Fruit fly (Drosophila melanogaster) whole organism, embryonic: Measurements from ENCODE around the gene tutl.
A peak's percentile ranks its signal among the peaks of the same experiment; 100 is the strongest.

Experiments used
- CG10147 ChIP-seq: fragments of 200-800 bp; sonication (Bioruptor generic); optimal IDR thresholded peaks from 2 replicates; lab custom pipeline; 2019; ENCODE audit warnings: missing biosample characterization, mild to moderate bottlenecking, missing genetic modification characterization, moderate library complexity
- CG12659 ChIP-seq: fragments of 200-800 bp; sonication (Bioruptor generic); optimal IDR thresholded peaks from 3 replicates; lab custom pipeline; 2017; ENCODE audit warnings: mild to moderate bottlenecking, missing biosample characterization, missing genetic modification reagents, missing genetic modification characterization
- CG15696 ChIP-seq: fragments of 200-800 bp; sonication (Bioruptor generic); optimal IDR thresholded peaks from 2 replicates; lab custom pipeline; 2019; ENCODE audit warnings: missing biosample characterization, mild to moderate bottlenecking, missing genetic modification characterization, moderate library complexity
- CG18011 ChIP-seq: fragments of 200-800 bp; sonication (Bioruptor generic); optimal IDR thresholded peaks from 2 replicates; lab custom pipeline; 2017; ENCODE audit warnings: missing biosample characterization, missing genetic modification characterization, mild to moderate bottlenecking, moderate library complexity, missing genotype
- CG18764 ChIP-seq: fragments of 200-800 bp; sonication (Bioruptor generic); optimal IDR thresholded peaks from 3 replicates; lab custom pipeline; 2016; ENCODE audit warnings: missing biosample characterization, missing genetic modification characterization
- CG3163 ChIP-seq: fragments of 200-800 bp; sonication (Bioruptor generic); optimal IDR thresholded peaks from 3 replicates; lab custom pipeline; 2016; ENCODE audit warnings: missing biosample characterization, missing genetic modification characterization
- CG32767 ChIP-seq: fragments of 200-800 bp; sonication (Bioruptor generic); IDR thresholded peaks from 2 replicates; pipeline ENCODE4 v1.3.6; 2022; ENCODE audit warnings: missing biosample characterization, missing genetic modification characterization
- CG33557 ChIP-seq: fragments of 200-800 bp; sonication (Bioruptor generic); optimal IDR thresholded peaks from 2 replicates; lab custom pipeline; 2019; ENCODE audit warnings: missing biosample characterization, mild to moderate bottlenecking, missing genetic modification characterization, moderate library complexity
- CG34422 ChIP-seq: fragments of 200-800 bp; sonication (Bioruptor generic); IDR thresholded peaks from 3 replicates; pipeline ENCODE4 v1.3.6; 2022; ENCODE audit warnings: missing biosample characterization, missing genetic modification characterization
- CG3995 ChIP-seq: fragments of 200-800 bp; sonication (Bioruptor generic); optimal IDR thresholded peaks from 3 replicates; lab custom pipeline; 2016; ENCODE audit warnings: missing biosample characterization, missing genetic modification characterization
- CG4424 ChIP-seq: fragments of 200-800 bp; sonication (Bioruptor generic); optimal IDR thresholded peaks from 3 replicates; lab custom pipeline; 2016; ENCODE audit warnings: missing biosample characterization, missing genetic modification characterization
- CG5180 ChIP-seq: fragments of 200-800 bp; sonication (Bioruptor generic); optimal IDR thresholded peaks from 3 replicates; lab custom pipeline; 2017; ENCODE audit warnings: missing biosample characterization, missing genetic modification characterization, mild to moderate bottlenecking, moderate library complexity, missing genetic modification reagents
- CG9727 ChIP-seq: fragments of 200-800 bp; sonication (Bioruptor generic); optimal IDR thresholded peaks from 3 replicates; lab custom pipeline; 2017; ENCODE audit warnings: missing biosample characterization, mild to moderate bottlenecking, missing genetic modification characterization
- D ChIP-seq, 2 experiments: fragments of 200-800 bp in 1 of 2; fragments of >200 bp in 1 of 2; sonication (Bioruptor generic) in 1 of 2; optimal IDR thresholded peaks; 2 replicates in 1 of 2; 3 replicates in 1 of 2; lab custom pipeline; 2017; ENCODE audit warnings: mild to moderate bottlenecking in 1 of 2, missing biosample characterization in 1 of 2, missing genetic modification characterization in 1 of 2, missing genetic modification reagents in 1 of 2
- Deaf1 ChIP-seq: fragments of 200-800 bp; optimal IDR thresholded peaks from 3 replicates; lab custom pipeline; 2019; ENCODE audit warnings: missing biosample characterization, mild to moderate bottlenecking, missing genetic modification characterization, moderate library complexity
- Dek ChIP-seq: fragments of 200-800 bp; sonication (Bioruptor generic); optimal IDR thresholded peaks from 3 replicates; lab custom pipeline; 2019; ENCODE audit warnings: missing biosample characterization, mild to moderate bottlenecking, missing genetic modification characterization, moderate library complexity
- Elba2 ChIP-seq: fragments of 200-800 bp; sonication (Bioruptor generic); optimal IDR thresholded peaks from 3 replicates; lab custom pipeline; 2016; ENCODE audit warnings: missing biosample characterization, missing genetic modification characterization
- Ets97D ChIP-seq: fragments of 200-800 bp; sonication (Bioruptor generic); optimal IDR thresholded peaks from 3 replicates; lab custom pipeline; 2016; ENCODE audit warnings: missing biosample characterization, missing genetic modification characterization
- Hand ChIP-seq: fragments of 200-800 bp; sonication (Bioruptor generic); optimal IDR thresholded peaks from 2 replicates; lab custom pipeline; 2017; ENCODE audit warnings: mild to moderate bottlenecking, missing biosample characterization, missing genetic modification reagents, missing genetic modification characterization
- Kr ChIP-seq: fragments of 200-800 bp; sonication (Bioruptor generic); optimal IDR thresholded peaks from 2 replicates; lab custom pipeline; 2017; ENCODE audit warnings: missing biosample characterization, mild to moderate bottlenecking, missing genetic modification characterization
- Lpt ChIP-seq: fragments of >200 bp; optimal IDR thresholded peaks from 2 replicates; lab custom pipeline; 2018; ENCODE audit warnings: missing biosample characterization, missing genetic modification characterization
- Mad ChIP-seq: fragments of 200-800 bp; sonication (Bioruptor generic); optimal IDR thresholded peaks from 2 replicates; lab custom pipeline; 2016; ENCODE audit warnings: missing biosample characterization, missing genetic modification characterization
- Mrtf ChIP-seq: fragments of 200-800 bp; sonication (Bioruptor generic); IDR thresholded peaks from 3 replicates; pipeline ENCODE4 v1.3.6; 2022; ENCODE audit warnings: missing biosample characterization, missing genetic modification characterization
- Nf-YA ChIP-seq: fragments of 200-800 bp; sonication (Bioruptor generic); IDR thresholded peaks from 2 replicates; pipeline ENCODE4 v1.3.6; 2022; ENCODE audit warnings: missing biosample characterization, missing genetic modification characterization
- Oli ChIP-seq: fragments of 200-800 bp; sonication (Bioruptor generic); optimal IDR thresholded peaks from 2 replicates; lab custom pipeline; 2018; ENCODE audit warnings: missing biosample characterization, mild to moderate bottlenecking, missing genetic modification characterization, moderate library complexity
- Sin3A ChIP-seq: fragments of >200 bp; optimal IDR thresholded peaks from 2 replicates; lab custom pipeline; 2018
- Usf ChIP-seq: fragments of 200-800 bp; sonication (Bioruptor generic); optimal IDR thresholded peaks from 2 replicates; lab custom pipeline; 2017; ENCODE audit warnings: missing genotype, missing biosample characterization, missing genetic modification characterization
- cad ChIP-seq: fragments of >200 bp; optimal IDR thresholded peaks from 2 replicates; lab custom pipeline; 2017; ENCODE audit warnings: missing biosample characterization, missing genetic modification characterization
- crp ChIP-seq, 2 experiments: fragments of 200-800 bp; sonication (Bioruptor generic); optimal IDR thresholded peaks; 2 replicates in 1 of 2; 3 replicates in 1 of 2; lab custom pipeline; 2017; ENCODE audit warnings: missing biosample characterization in 2 of 2, missing genetic modification characterization in 2 of 2, mild to moderate bottlenecking in 1 of 2, moderate library complexity in 1 of 2
- dati ChIP-seq: fragments of 200-800 bp; sonication (Bioruptor generic); IDR thresholded peaks from 2 replicates; pipeline ENCODE4 v1.3.6; 2022; ENCODE audit warnings: missing biosample characterization, missing genetic modification characterization
- ems ChIP-seq: fragments of 200-800 bp; sonication (Bioruptor generic); optimal IDR thresholded peaks from 3 replicates; lab custom pipeline; 2016; ENCODE audit warnings: missing biosample characterization, missing genetic modification characterization
- exex ChIP-seq: fragments of 200-800 bp; sonication (Bioruptor generic); optimal IDR thresholded peaks from 4 replicates; lab custom pipeline; 2018; ENCODE audit warnings: missing biosample characterization, mild to moderate bottlenecking, missing genetic modification characterization, moderate library complexity
- fd102C ChIP-seq: fragments of 200-800 bp; sonication (Bioruptor generic); optimal IDR thresholded peaks from 2 replicates; lab custom pipeline; 2018; ENCODE audit warnings: missing biosample characterization, mild to moderate bottlenecking, missing genetic modification characterization, moderate library complexity
- gce ChIP-seq: fragments of 200-800 bp; sonication (Bioruptor generic); IDR thresholded peaks from 3 replicates; pipeline ENCODE4 v1.3.6; 2022; ENCODE audit warnings: missing biosample characterization, missing genetic modification characterization
- gfzf ChIP-seq: fragments of 200-800 bp; sonication (Bioruptor generic); optimal IDR thresholded peaks from 2 replicates; lab custom pipeline; 2016; ENCODE audit warnings: missing biosample characterization, mild to moderate bottlenecking, missing genetic modification characterization, moderate library complexity
- hbn ChIP-seq: fragments of 200-800 bp; sonication (Bioruptor generic); IDR thresholded peaks from 2 replicates; pipeline ENCODE4 v1.3.6; 2022; ENCODE audit warnings: missing biosample characterization, missing genetic modification characterization; ENCODE audit not compliant: partially characterized antibody
- ind ChIP-seq: fragments of 200-800 bp; sonication (Bioruptor generic); optimal IDR thresholded peaks from 3 replicates; lab custom pipeline; 2016; ENCODE audit warnings: missing biosample characterization, missing genetic modification characterization
- nerfin-1 ChIP-seq: fragments of 200-800 bp; sonication (Bioruptor generic); optimal IDR thresholded peaks from 3 replicates; lab custom pipeline; 2019; ENCODE audit warnings: missing biosample characterization, mild to moderate bottlenecking, missing genetic modification characterization, moderate library complexity
- nom ChIP-seq: fragments of 200-800 bp; sonication (Bioruptor generic); optimal IDR thresholded peaks from 2 replicates; lab custom pipeline; 2017; ENCODE audit warnings: missing biosample characterization, missing genetic modification characterization, mild to moderate bottlenecking, moderate library complexity, missing genetic modification reagents
- oc ChIP-seq: fragments of 200-800 bp; sonication (Bioruptor generic); optimal IDR thresholded peaks from 2 replicates; lab custom pipeline; 2018; ENCODE audit warnings: missing biosample characterization, mild to moderate bottlenecking, missing genetic modification characterization, moderate library complexity
- otp ChIP-seq: fragments of 200-800 bp; sonication (Bioruptor generic); IDR thresholded peaks from 3 replicates; pipeline ENCODE4, ENCODE4 v1.3.6; 2022; ENCODE audit warnings: missing biosample characterization, missing genetic modification characterization
- pros ChIP-seq: fragments of 200-800 bp; sonication (Bioruptor generic); optimal IDR thresholded peaks from 3 replicates; lab custom pipeline; 2019; ENCODE audit warnings: missing biosample characterization, mild to moderate bottlenecking, missing genetic modification characterization, moderate library complexity
- pzg ChIP-seq: fragments of 200-800 bp; sonication (Bioruptor generic); optimal IDR thresholded peaks from 3 replicates; lab custom pipeline; 2018; ENCODE audit warnings: missing biosample characterization, mild to moderate bottlenecking, missing genetic modification characterization, moderate library complexity
- ro ChIP-seq: fragments of 200-800 bp; sonication (Bioruptor generic); IDR thresholded peaks from 2 replicates; pipeline ENCODE4 v1.3.6; 2022; ENCODE audit warnings: missing biosample characterization, missing genetic modification characterization
- seq ChIP-seq: fragments of 200-800 bp; sonication (Bioruptor generic); IDR thresholded peaks from 2 replicates; pipeline ENCODE4 v1.3.6; 2022; ENCODE audit warnings: missing biosample characterization, missing genetic modification characterization
- slbo ChIP-seq: fragments of 200-800 bp; sonication (Bioruptor generic); IDR thresholded peaks from 2 replicates; pipeline ENCODE4 v1.3.6; 2022; ENCODE audit warnings: missing biosample characterization, missing genetic modification characterization
- sob ChIP-seq: fragments of 200-800 bp; sonication (Bioruptor generic); IDR thresholded peaks from 2 replicates; pipeline ENCODE4 v1.3.6; 2022; ENCODE audit warnings: missing biosample characterization, missing genetic modification characterization
- sug ChIP-seq: fragments of 200-800 bp; optimal IDR thresholded peaks from 2 replicates; lab custom pipeline; 2019; ENCODE audit warnings: missing biosample characterization, mild to moderate bottlenecking, missing genetic modification characterization, moderate library complexity

The tutl gene

dm6 chr2L:4332962-4333757 is 50.2 kb downstream of the tutl start (continued):
- TF ChIP-seq Mad (GFP tag; lab: Kevin White, UChicago) (peak; percentile 48), cad (GFP tag; lab: Kevin White, UChicago) (no peak), Mrtf (peak; percentile 81), nerfin-1 (peak; percentile 82), D (optimal IDR thresholded peaks at IDR 0.05; lab: Kevin White, UChicago) (no peak), D (GFP tag; optimal IDR thresholded peaks at IDR 0.05; lab: Kevin White, UChicago) (peak; percentile 59), ind (GFP tag; lab: Kevin White, UChicago) (peak; percentile 81), Elba2 (no peak), Oli (tag; lab: Kevin White, UChicago) (peak; percentile 84), hbn (GFP tag; lab: Robert Waterston, UW) (peak; percentile 56), ems (GFP tag; lab: Kevin White, UChicago) (peak; percentile 66), oc (tag; lab: Kevin White, UChicago) (peak; percentile 82), Nf-YA (GFP tag; lab: Robert Waterston, UW) (peak; percentile 58; the same call in 1 of the 2 replicates), gce (GFP tag; lab: Robert Waterston, UW) (peak; percentile 53; the same call in 1 of the 3 replicates), CG10147 (GFP tag; lab: Kevin White, UChicago) (peak; percentile 80), Sin3A (lab: Kevin White, UChicago) (no peak), gfzf (GFP tag; lab: Kevin White, UChicago) (peak; percentile 4), Dek (tag; lab: Kevin White, UChicago) (peak; percentile 75), Kr (GFP tag; lab: Kevin White, UChicago) (no peak), CG32767 (GFP tag; lab: Robert Waterston, UW) (peak; percentile 85), CG3163 (peak; percentile 58), Ets97D (GFP tag; lab: Kevin White, UChicago) (peak; percentile 48), ro (GFP tag; lab: Robert Waterston, UW) (peak; percentile 57), CG34422 (GFP tag; lab: Robert Waterston, UW) (peak; percentile 78; the same call in 2 of the 3 replicates), otp (peak; percentile 84), sug (peak; percentile 74), fd102C (GFP tag; lab: Kevin White, UChicago) (no peak), CG15696 (tag; lab: Kevin White, UChicago) (peak; percentile 53), slbo (peak; percentile 84), CG5180 (GFP tag; lab: Kevin White, UChicago) (peak; percentile 44), dati (GFP tag; lab: Robert Waterston, UW) (peak; percentile 68), pros (peak; percentile 68), nom (peak; percentile 92), crp (GFP tag; optimal IDR thresholded peaks at IDR 0.05; lab: Kevin White, UChicago) (peak; percentile 6 to 87), CG33557 (peak; percentile 18), CG4424 (GFP tag; lab: Kevin White, UChicago) (peak; percentile 88), CG12659 (GFP tag; lab: Kevin White, UChicago) (peak; percentile 83), pzg (GFP tag; lab: Kevin White, UChicago) (no peak), CG18764 (GFP tag; lab: Kevin White, UChicago) (peak; percentile 81), CG9727 (peak; percentile 87), exex (tag; lab: Kevin White, UChicago) (peak; percentile 46), Hand (GFP tag; lab: Kevin White, UChicago) (peak; percentile 60), CG3995 (GFP tag; lab: Kevin White, UChicago) (peak; percentile 20), seq (GFP tag; lab: Robert Waterston, UW) (peak; percentile 76), Usf (GFP tag; lab: Kevin White, UChicago) (peak; percentile 36), Deaf1 (tag; lab: Kevin White, UChicago) (peak; percentile 37), CG18011 (GFP tag; lab: Kevin White, UChicago) (peak; percentile 44), Lpt (GFP tag; lab: Kevin White, UChicago) (no peak), sob (GFP tag; lab: Robert Waterston, UW) (peak; percentile 83)
